Worm (Caenorhabditis elegans) whole organism, late embryonic: ENCODE results near the gene dmd-6.

Experiments used
- pqm-1 ChIP-seq: sonication (generic microtip); optimal IDR thresholded peaks from 2 replicates; lab custom pipeline; 2016; ENCODE audit warnings: missing genetic modification characterization, missing compliant biosample characterization
- ztf-16 ChIP-seq: sonication (generic microtip); optimal IDR thresholded peaks from 2 replicates; lab custom pipeline; 2017; ENCODE audit warnings: missing genetic modification characterization, missing compliant biosample characterization

DNA sequence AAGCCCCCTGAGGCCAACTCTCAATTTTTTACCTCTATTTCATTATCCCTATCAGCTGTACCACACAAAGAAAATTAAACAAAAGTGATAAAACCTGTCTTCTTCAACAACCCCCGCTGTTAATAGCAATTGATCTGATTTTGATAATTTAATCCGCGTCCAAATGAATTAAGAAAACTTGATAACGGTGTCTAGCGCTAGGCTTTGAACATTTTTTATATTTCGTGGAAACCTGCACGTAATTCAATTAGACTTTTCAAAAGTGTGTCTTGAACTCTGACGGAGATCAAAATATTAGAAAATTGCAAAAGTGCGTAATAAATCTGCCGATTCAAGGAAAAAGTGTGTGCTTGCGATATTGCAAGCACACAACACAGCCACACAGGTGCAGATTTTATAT is 3.0 kb upstream of the dmd-6 start:
- TF ChIP-seq pqm-1 (tag; lab: Kevin White, UChicago) (no peak), ztf-16 (tag; lab: Kevin White, UChicago) (no peak)
